Fruit fly (Drosophila melanogaster) whole organism, embryonic: ENCODE results near the gene THG.

Experiments
- Atf3 ChIP-seq: fragments of 200-800 bp; sonication (Bioruptor generic); optimal IDR thresholded peaks from 3 replicates; lab custom pipeline; 2016; ENCODE audit warnings: missing biosample characterization, missing genetic modification characterization
- CG11696 ChIP-seq: fragments of 200-800 bp; sonication (Bioruptor generic); IDR thresholded peaks from 2 replicates; pipeline ENCODE4 v1.3.6; 2022; ENCODE audit warnings: missing biosample characterization, missing genetic modification characterization
- CG11723 ChIP-seq: fragments of 200-800 bp; sonication (Bioruptor generic); optimal IDR thresholded peaks from 2 replicates; lab custom pipeline; 2017; ENCODE audit warnings: missing biosample characterization, mild to moderate bottlenecking, missing genetic modification characterization
- CG13123 ChIP-seq: fragments of 200-800 bp; sonication (Bioruptor generic); optimal IDR thresholded peaks from 2 replicates; lab custom pipeline; 2016; ENCODE audit warnings: missing biosample characterization, missing genetic modification characterization
- CG13775 ChIP-seq: fragments of 200-800 bp; sonication (Bioruptor generic); optimal IDR thresholded peaks from 3 replicates; lab custom pipeline; 2017; ENCODE audit warnings: missing biosample characterization, mild to moderate bottlenecking, missing genetic modification characterization
- CG14014 ChIP-seq: fragments of 200-800 bp; sonication (Bioruptor generic); IDR thresholded peaks from 2 replicates; pipeline ENCODE4 v1.3.6; 2022; ENCODE audit warnings: missing biosample characterization, missing genetic modification characterization
- CG15269 ChIP-seq: fragments of 200-800 bp; sonication (Bioruptor generic); optimal IDR thresholded peaks from 2 replicates; lab custom pipeline; 2018; ENCODE audit warnings: missing biosample characterization, mild to moderate bottlenecking, missing genetic modification characterization, moderate library complexity
- CG1647 ChIP-seq: fragments of 200-800 bp; sonication (Bioruptor generic); optimal IDR thresholded peaks from 3 replicates; lab custom pipeline; 2016; ENCODE audit warnings: missing biosample characterization, missing genetic modification characterization
- CG1792 ChIP-seq: fragments of 200-800 bp; sonication (Bioruptor generic); optimal IDR thresholded peaks from 2 replicates; lab custom pipeline; 2016; ENCODE audit warnings: missing biosample characterization, missing genetic modification characterization
- CG18262 ChIP-seq: fragments of 200-800 bp; optimal IDR thresholded peaks from 3 replicates; lab custom pipeline; 2019; ENCODE audit warnings: missing biosample characterization, mild to moderate bottlenecking, missing genetic modification characterization, moderate library complexity
- CG18764 ChIP-seq: fragments of 200-800 bp; sonication (Bioruptor generic); optimal IDR thresholded peaks from 3 replicates; lab custom pipeline; 2016; ENCODE audit warnings: missing biosample characterization, missing genetic modification characterization
- CG2120 ChIP-seq: fragments of 200-800 bp; sonication (Bioruptor generic); optimal IDR thresholded peaks from 3 replicates; lab custom pipeline; 2016; ENCODE audit warnings: missing biosample characterization, missing genetic modification characterization
- CG3065 ChIP-seq: fragments of 200-800 bp; sonication (Bioruptor generic); optimal IDR thresholded peaks from 2 replicates; lab custom pipeline; 2016; ENCODE audit warnings: missing biosample characterization, missing genetic modification characterization
- CG32772 ChIP-seq: fragments of 200-800 bp; sonication (Bioruptor generic); IDR thresholded peaks from 2 replicates; pipeline ENCODE4 v1.3.6; 2022; ENCODE audit warnings: missing biosample characterization, missing genetic modification characterization
- CG43689 ChIP-seq: fragments of 200-800 bp; sonication (Bioruptor generic); IDR thresholded peaks from 2 replicates; pipeline ENCODE4 v1.3.6; 2022; ENCODE audit warnings: missing biosample characterization, missing genetic modification characterization
- CG6254 ChIP-seq: fragments of 200-800 bp; sonication (Bioruptor generic); optimal IDR thresholded peaks from 3 replicates; lab custom pipeline; 2017; ENCODE audit warnings: mild to moderate bottlenecking, missing biosample characterization, missing genetic modification reagents, missing genetic modification characterization
- CG6791 ChIP-seq: fragments of 200-800 bp; sonication (Bioruptor generic); IDR thresholded peaks from 3 replicates; pipeline ENCODE4 v1.3.6; 2022; ENCODE audit warnings: missing biosample characterization, missing genetic modification characterization; ENCODE audit not compliant: partially characterized antibody
- CG7357 ChIP-seq: fragments of 200-800 bp; sonication (Bioruptor generic); IDR thresholded peaks from 3 replicates; pipeline ENCODE4 v1.3.6; 2022; ENCODE audit warnings: missing biosample characterization, missing genetic modification characterization
- CG7745 ChIP-seq: fragments of 200-800 bp; sonication (Bioruptor generic); optimal IDR thresholded peaks from 2 replicates; lab custom pipeline; 2018; ENCODE audit warnings: missing biosample characterization, mild to moderate bottlenecking, missing genetic modification characterization, moderate library complexity
- Doc3 ChIP-seq: fragments of 200-800 bp; sonication (Bioruptor generic); IDR thresholded peaks from 3 replicates; pipeline ENCODE4 v1.3.6; 2022; ENCODE audit warnings: missing biosample characterization, missing genetic modification characterization; ENCODE audit not compliant: partially characterized antibody
- Drgx ChIP-seq: fragments of 200-800 bp; sonication (Bioruptor generic); IDR thresholded peaks from 2 replicates; pipeline ENCODE4 v1.3.6; 2022; ENCODE audit warnings: missing biosample characterization, missing genetic modification characterization
- ERR ChIP-seq: fragments of 200-800 bp; sonication (Bioruptor generic); optimal IDR thresholded peaks from 2 replicates; lab custom pipeline; 2016; ENCODE audit warnings: missing biosample characterization, missing genetic modification characterization
- Eip74EF ChIP-seq, 2 experiments: fragments of 200-800 bp in 1 of 2; fragments of >200 bp in 1 of 2; sonication (Bioruptor generic) in 1 of 2; optimal IDR thresholded peaks; 2 replicates each; lab custom pipeline; 2017 to 2019; ENCODE audit warnings: missing biosample characterization in 2 of 2, missing genetic modification characterization in 2 of 2, mild to moderate bottlenecking in 1 of 2, moderate library complexity in 1 of 2
- NC2α ChIP-seq: fragments of 200-800 bp; sonication (Bioruptor generic); optimal IDR thresholded peaks from 2 replicates; lab custom pipeline; 2016; ENCODE audit warnings: missing biosample characterization, missing genetic modification characterization
- NC2β ChIP-seq: fragments of 200-800 bp; sonication (Bioruptor generic); optimal IDR thresholded peaks from 2 replicates; lab custom pipeline; 2016; ENCODE audit warnings: missing biosample characterization, missing genetic modification characterization
- Neu2 ChIP-seq: fragments of 200-800 bp; sonication (Bioruptor generic); optimal IDR thresholded peaks from 3 replicates; lab custom pipeline; 2016; ENCODE audit warnings: missing biosample characterization, missing genetic modification characterization, borderline replicate concordance
- Sox100B ChIP-seq: fragments of 200-800 bp; sonication (Bioruptor generic); optimal IDR thresholded peaks from 3 replicates; lab custom pipeline; 2018; ENCODE audit warnings: missing biosample characterization, mild to moderate bottlenecking, missing genetic modification characterization
- Stat92E ChIP-seq, 3 experiments: fragments of >200 bp in 2 of 3; fragments of 200-800 bp in 1 of 3; sonication (Bioruptor generic) in 1 of 3; optimal IDR thresholded peaks; 2 replicates each; lab custom pipeline; 2017 to 2019; ENCODE audit warnings: missing biosample characterization in 3 of 3, missing genetic modification characterization in 3 of 3, mild to moderate bottlenecking in 1 of 3, moderate library complexity in 1 of 3
- aop ChIP-seq: fragments of 200-800 bp; sonication (Bioruptor generic); IDR thresholded peaks from 2 replicates; pipeline ENCODE4 v1.3.6; 2022; ENCODE audit warnings: missing biosample characterization, missing genetic modification characterization
- ash1 ChIP-seq: fragments of 200-800 bp; sonication (Bioruptor generic); optimal IDR thresholded peaks from 2 replicates; lab custom pipeline; 2018; ENCODE audit warnings: missing biosample characterization, mild to moderate bottlenecking, missing genetic modification characterization
- bab2 ChIP-seq: fragments of 200-800 bp; sonication (Bioruptor generic); optimal IDR thresholded peaks from 2 replicates; lab custom pipeline; 2016; ENCODE audit warnings: missing biosample characterization, missing genetic modification characterization
- cg ChIP-seq: fragments of 200-800 bp; sonication (Bioruptor generic); optimal IDR thresholded peaks from 3 replicates; lab custom pipeline; 2019; ENCODE audit warnings: missing biosample characterization, mild to moderate bottlenecking, missing genetic modification characterization, moderate library complexity
- dati ChIP-seq: fragments of 200-800 bp; sonication (Bioruptor generic); IDR thresholded peaks from 2 replicates; pipeline ENCODE4 v1.3.6; 2022; ENCODE audit warnings: missing biosample characterization, missing genetic modification characterization
- dpn ChIP-seq, 2 experiments: fragments of 200-800 bp; sonication (Bioruptor generic); optimal IDR thresholded peaks; 3 replicates each; lab custom pipeline; 2016; ENCODE audit warnings: missing biosample characterization in 2 of 2, missing genetic modification characterization in 2 of 2
- ewg ChIP-seq: fragments of 200-800 bp; sonication (Bioruptor generic); optimal IDR thresholded peaks from 3 replicates; lab custom pipeline; 2017; ENCODE audit warnings: mild to moderate bottlenecking, missing biosample characterization, missing genetic modification reagents, missing genetic modification characterization
- eyg ChIP-seq: fragments of 200-800 bp; sonication (Bioruptor generic); optimal IDR thresholded peaks from 3 replicates; lab custom pipeline; 2016; ENCODE audit warnings: missing biosample characterization, missing genetic modification characterization
- gcm2 ChIP-seq: fragments of 200-800 bp; sonication (Bioruptor generic); optimal IDR thresholded peaks from 2 replicates; lab custom pipeline; 2016; ENCODE audit warnings: missing biosample characterization, missing genetic modification characterization
- p53 ChIP-seq: fragments of 200-800 bp; sonication (Bioruptor generic); optimal IDR thresholded peaks from 2 replicates; lab custom pipeline; 2016; ENCODE audit warnings: missing biosample characterization, missing genetic modification characterization
- pita ChIP-seq: fragments of 200-800 bp; sonication (Bioruptor generic); optimal IDR thresholded peaks from 2 replicates; lab custom pipeline; 2017; ENCODE audit warnings: missing biosample characterization, mild to moderate bottlenecking, missing genetic modification characterization
- salm ChIP-seq: fragments of 200-800 bp; sonication (Bioruptor generic); optimal IDR thresholded peaks from 2 replicates; lab custom pipeline; 2018; ENCODE audit warnings: missing biosample characterization, mild to moderate bottlenecking, missing genetic modification characterization
- sd ChIP-seq: fragments of 200-800 bp; sonication (Bioruptor generic); optimal IDR thresholded peaks from 3 replicates; lab custom pipeline; 2018; ENCODE audit warnings: missing biosample characterization, mild to moderate bottlenecking, missing genetic modification characterization, moderate library complexity
- sens ChIP-seq: fragments of 200-800 bp; sonication (Bioruptor generic); peaks from one replicate; lab custom pipeline; 2016; ENCODE audit warnings: missing biosample characterization, missing genetic modification characterization
- sim ChIP-seq: fragments of 200-800 bp; sonication (Bioruptor generic); IDR thresholded peaks from 2 replicates; pipeline ENCODE4 v1.3.6; 2022; ENCODE audit warnings: missing biosample characterization, missing genetic modification characterization
- sima ChIP-seq: fragments of 200-800 bp; sonication (Bioruptor generic); optimal IDR thresholded peaks from 2 replicates; lab custom pipeline; 2016; ENCODE audit warnings: missing biosample characterization, missing genetic modification characterization
- stwl ChIP-seq: fragments of 200-800 bp; sonication (Bioruptor generic); optimal IDR thresholded peaks from 3 replicates; lab custom pipeline; 2018; ENCODE audit warnings: missing biosample characterization, mild to moderate bottlenecking, missing genetic modification characterization, moderate library complexity
- tin ChIP-seq: fragments of 200-800 bp; sonication (Bioruptor generic); optimal IDR thresholded peaks from 3 replicates; lab custom pipeline; 2016; ENCODE audit warnings: missing biosample characterization, missing genetic modification characterization
- trh ChIP-seq: fragments of 200-800 bp; sonication (Bioruptor generic); optimal IDR thresholded peaks from 2 replicates; lab custom pipeline; 2016; ENCODE audit warnings: missing biosample characterization, missing genetic modification characterization
- vnd ChIP-seq: fragments of 200-800 bp; sonication (Bioruptor generic); IDR thresholded peaks from 3 replicates; pipeline ENCODE4 v1.3.6; 2022; ENCODE audit warnings: missing biosample characterization, missing genetic modification characterization; ENCODE audit not compliant: partially characterized antibody
- z ChIP-seq: fragments of 200-800 bp; sonication (Bioruptor generic); IDR thresholded peaks from 3 replicates; pipeline ENCODE4 v1.3.6; 2022; ENCODE audit warnings: missing biosample characterization, missing genetic modification characterization

THG gene

dm6 chr2L:15056359-15057220, 47.1 kb upstream of the THG start (continued):
- TF ChIP-seq trh (GFP tag; lab: Kevin White, UChicago) (peak; percentile 54), Drgx (GFP tag; lab: Robert Waterston, UW) (peak; percentile 82), CG2120 (peak; percentile 31), CG43689 (GFP tag; lab: Robert Waterston, UW) (no peak), CG3065 (GFP tag; lab: Kevin White, UChicago) (peak; percentile 37), Eip74EF (GFP tag; optimal IDR thresholded peaks at IDR 0.05; lab: Kevin White, UChicago) (peak in 1 of 2 experiments; percentile 84), cg (GFP tag; lab: Kevin White, UChicago) (peak; percentile 93), ewg (GFP tag; lab: Kevin White, UChicago) (peak; percentile 52), NC2α (GFP tag; lab: Kevin White, UChicago) (no peak), sd (tag; lab: Kevin White, UChicago) (peak; percentile 27), CG13123 (GFP tag; lab: Kevin White, UChicago) (peak; percentile 44), stwl (tag; lab: Kevin White, UChicago) (peak; percentile 15), CG14014 (peak; percentile 54; the same call in 1 of the 2 replicates), Doc3 (GFP tag; lab: Robert Waterston, UW) (no peak), p53 (GFP tag; lab: Kevin White, UChicago) (no peak), Sox100B (GFP tag; lab: Kevin White, UChicago) (peak; percentile 80), tin (GFP tag; lab: Kevin White, UChicago) (peak; percentile 64), CG11723 (peak; percentile 68), Atf3 (GFP tag; lab: Kevin White, UChicago) (no peak), gcm2 (GFP tag; lab: Kevin White, UChicago) (peak; percentile 22), ERR (GFP tag; lab: Kevin White, UChicago) (no peak), sim (no peak; the same call in 1 of the 2 replicates), CG18262 (tag; lab: Kevin White, UChicago) (peak; percentile 92), CG7745 (tag; lab: Kevin White, UChicago) (no peak), CG13775 (GFP tag; lab: Kevin White, UChicago) (peak; percentile 75), CG1792 (peak; percentile 9), CG7357 (GFP tag; lab: Robert Waterston, UW) (peak; percentile 66; the same call in 1 of the 3 replicates), CG6254 (peak; percentile 64), CG1647 (GFP tag; lab: Kevin White, UChicago) (peak; percentile 42), vnd (GFP tag; lab: Robert Waterston, UW) (no peak), dpn (GFP tag; optimal IDR thresholded peaks at IDR 0.05; lab: Kevin White, UChicago) (peak; percentile 47 to 74), z (GFP tag; lab: Robert Waterston, UW) (no peak), bab2 (no peak), sima (GFP tag; lab: Kevin White, UChicago) (no peak), CG6791 (GFP tag; lab: Robert Waterston, UW) (no peak), CG11696 (no peak), pita (GFP tag; lab: Kevin White, UChicago) (no peak), sens (GFP tag; lab: Kevin White, UChicago) (peak; percentile 94), eyg (GFP tag; lab: Kevin White, UChicago) (no peak), aop (GFP tag; lab: Robert Waterston, UW) (0 out of 2 replicates have a peak, but pooled peaks have one; percentile 39), CG15269 (peak; percentile 72), Stat92E (GFP tag; optimal IDR thresholded peaks at IDR 0.05; lab: Kevin White, UChicago) (peak in 1 of 3 experiments; percentile 49), Neu2 (GFP tag; lab: Kevin White, UChicago) (no peak), salm (tag; lab: Kevin White, UChicago) (peak; percentile 58), CG18764 (GFP tag; lab: Kevin White, UChicago) (peak; percentile 44), NC2β (GFP tag; lab: Kevin White, UChicago) (no peak), CG32772 (GFP tag; lab: Robert Waterston, UW) (peak; percentile 63), ash1 (GFP tag; lab: Kevin White, UChicago) (no peak), dati (GFP tag; lab: Robert Waterston, UW) (no peak)
